Fruit fly (Drosophila melanogaster): ENCODE measurements around the gene CG18302.

The CG18302 gene

DNA sequence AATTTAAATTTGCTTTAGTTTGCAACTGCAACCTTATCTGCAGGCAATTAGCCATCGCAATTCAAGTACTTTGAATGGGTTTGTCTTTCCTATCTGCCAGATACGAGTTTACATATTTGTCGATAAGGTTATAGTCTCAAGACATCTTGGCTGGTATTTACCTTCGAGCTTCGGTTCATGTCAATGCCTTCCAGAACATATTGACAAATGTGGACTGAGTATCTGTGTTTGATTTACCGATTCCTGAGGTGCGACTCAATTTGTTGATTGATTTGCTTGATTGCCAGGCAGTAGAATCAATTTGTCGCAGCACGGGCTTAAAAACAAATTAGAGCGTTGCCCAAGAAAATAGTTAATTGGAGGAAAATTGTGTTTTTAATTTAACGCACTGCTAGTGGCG is 18.7 kb downstream of the CG18302 start:
- TF ChIP-seq Ets96B (tag; optimal IDR thresholded peaks at IDR 0.05) (no peak), vri (GFP tag; optimal IDR thresholded peaks at IDR 0.05) (peak; percentile 24), CG10631 (GFP tag; optimal IDR thresholded peaks at IDR 0.05) (peak; percentile 22), acj6 (GFP tag; optimal IDR thresholded peaks at IDR 0.05) (no peak), Eip78C (GFP tag) (peak; percentile 24), esn (GFP tag; optimal IDR thresholded peaks at IDR 0.05) (peak; percentile 3), ss (GFP tag; optimal IDR thresholded peaks at IDR 0.05) (no peak), fkh (GFP tag; optimal IDR thresholded peaks at IDR 0.05) (peak; percentile 90), eg (GFP tag; IDR thresholded peaks at IDR 0.05) (0 out of 3 replicates have a peak, but pooled peaks have one; percentile 27), lz (GFP tag; optimal IDR thresholded peaks at IDR 0.05) (no peak), CG4318 (GFP tag; optimal IDR thresholded peaks at IDR 0.05) (no peak), CG32006 (GFP tag; optimal IDR thresholded peaks at IDR 0.05) (no peak)

dm6 chr2L:10553692-10554091 is 19.6 kb downstream of the CG18302 start:
- TF ChIP-seq Eip78C (GFP tag) (peak; percentile 41), eg (GFP tag; IDR thresholded peaks at IDR 0.05) (no peak), OdsH (GFP tag; optimal IDR thresholded peaks at IDR 0.05) (no peak), CG11294 (GFP tag; IDR thresholded peaks at IDR 0.05) (no peak), dsx (GFP tag; optimal IDR thresholded peaks at IDR 0.05; ENCODE audit: poor library complexity, severe bottlenecking) (peak; percentile 63), Gug (GFP tag; IDR thresholded peaks at IDR 0.05) (no peak), CG6163 (GFP tag; IDR thresholded peaks at IDR 0.05) (no peak)

DNA sequence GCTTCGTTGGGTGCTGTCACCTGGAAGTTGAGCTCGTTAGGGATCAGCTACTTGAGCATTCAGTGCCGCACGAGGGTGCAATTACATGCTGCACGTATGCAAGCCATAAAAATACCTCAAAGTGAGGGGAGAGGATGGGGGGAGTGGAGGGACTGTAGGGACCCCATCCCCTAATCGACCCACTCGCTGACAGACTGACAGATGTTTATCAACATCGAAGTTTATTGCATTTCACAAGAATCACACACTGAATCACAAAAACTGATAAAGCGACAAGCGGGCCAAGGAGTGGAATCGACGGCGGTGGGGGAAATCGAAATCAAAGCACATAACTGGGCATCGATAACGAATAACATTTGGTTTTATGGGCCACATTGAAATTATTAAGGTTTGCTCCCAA is 20.6 kb downstream of the CG18302 start:
- no peak for TF ChIP-seq CG6276 (GFP tag; optimal IDR thresholded peaks at IDR 0.05)
- peak; percentile 44 for TF ChIP-seq vri (GFP tag; optimal IDR thresholded peaks at IDR 0.05)

DNA sequence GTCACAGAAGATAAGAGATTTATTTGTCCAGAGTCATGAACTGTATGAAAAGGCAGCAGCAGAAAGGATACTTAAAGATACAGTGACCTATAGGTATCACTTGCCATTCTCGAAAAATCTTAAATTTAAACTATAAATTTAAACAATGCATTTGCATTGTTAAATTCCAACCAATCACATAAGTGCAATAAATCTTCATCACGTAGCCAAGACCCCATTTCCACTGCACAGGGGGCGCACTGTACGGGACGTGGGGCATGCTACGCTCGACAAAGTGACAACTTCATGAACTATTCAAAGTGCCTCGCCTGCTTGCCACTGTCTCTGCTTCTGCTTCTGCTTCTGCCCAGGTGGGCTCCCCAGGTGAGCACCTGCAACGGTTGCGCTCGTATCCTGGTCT is 21.1 kb downstream of the CG18302 start:
- TF ChIP-seq Hr39 (GFP tag; optimal IDR thresholded peaks at IDR 0.05) = peak; percentile 2
- TF ChIP-seq CG6163 (GFP tag; IDR thresholded peaks at IDR 0.05) = peak; percentile 50; the same call in 2 of the 3 replicates
- TF ChIP-seq eg (GFP tag; IDR thresholded peaks at IDR 0.05) = peak; percentile 42; the same call in 1 of the 3 replicates
- TF ChIP-seq acj6 (GFP tag; optimal IDR thresholded peaks at IDR 0.05) = peak; percentile 12
- TF ChIP-seq CG8319 (GFP tag; optimal IDR thresholded peaks at IDR 0.05) = no peak

- TF ChIP-seq Sox15 (GFP tag; optimal IDR thresholded peaks at IDR 0.05) (no peak), ss (GFP tag; optimal IDR thresholded peaks at IDR 0.05) (peak in 1 of 2 experiments; percentile 60), OdsH (GFP tag; optimal IDR thresholded peaks at IDR 0.05) (peak; percentile 32), CG6276 (GFP tag; optimal IDR thresholded peaks at IDR 0.05) (no peak), dsx (GFP tag; optimal IDR thresholded peaks at IDR 0.05; ENCODE audit: poor library complexity, severe bottlenecking) (peak; percentile 15), Hr4 (GFP tag; optimal IDR thresholded peaks at IDR 0.05) (no peak), CG6808 (GFP tag; optimal IDR thresholded peaks at IDR 0.05) (peak; percentile 20), CG10669 (GFP tag; optimal IDR thresholded peaks at IDR 0.05) (peak; percentile 41), CG9139 (GFP tag; optimal IDR thresholded peaks at IDR 0.05) (no peak), Hr39 (GFP tag; optimal IDR thresholded peaks at IDR 0.05) (peak; percentile 34), CG6854 (GFP tag; optimal IDR thresholded peaks at IDR 0.05) (no peak), salr (GFP tag; optimal IDR thresholded peaks at IDR 0.05) (no peak), Ets96B (tag; optimal IDR thresholded peaks at IDR 0.05) (peak; percentile 40), Gug (GFP tag; IDR thresholded peaks at IDR 0.05) (0 out of 2 replicates have a peak, but pooled peaks have one; percentile 19), CG11762 (GFP tag; optimal IDR thresholded peaks at IDR 0.05; ENCODE audit: insufficient read depth) (no peak), Eip78C (GFP tag) (peak; percentile 66), CG4318 (GFP tag; optimal IDR thresholded peaks at IDR 0.05) (no peak), fkh (GFP tag; optimal IDR thresholded peaks at IDR 0.05) (no peak), spab (GFP tag; optimal IDR thresholded peaks at IDR 0.05) (peak; percentile 36), eg (GFP tag; IDR thresholded peaks at IDR 0.05) (no peak), vri (GFP tag; optimal IDR thresholded peaks at IDR 0.05) (no peak), CG16779 (tag; optimal IDR thresholded peaks at IDR 0.05) (no peak), Sox102F (GFP tag; optimal IDR thresholded peaks at IDR 0.05) (peak; percentile 5), esn (GFP tag; optimal IDR thresholded peaks at IDR 0.05) (no peak), acj6 (GFP tag; optimal IDR thresholded peaks at IDR 0.05) (peak; percentile 17), Eip93F (GFP tag; optimal IDR thresholded peaks at IDR 0.05) (no peak), lz (GFP tag; optimal IDR thresholded peaks at IDR 0.05) (no peak), CG11902 (GFP tag; optimal IDR thresholded peaks at IDR 0.05) (no peak), Met (GFP tag; optimal IDR thresholded peaks at IDR 0.05) (peak; percentile 39), topi (GFP tag; optimal IDR thresholded peaks at IDR 0.05) (peak; percentile 13), dac (GFP tag; optimal IDR thresholded peaks at IDR 0.05) (no peak), Ets21C (GFP tag; optimal IDR thresholded peaks at IDR 0.05) (no peak), Lpt (GFP tag; optimal IDR thresholded peaks at IDR 0.05) (no peak), CG8319 (GFP tag; optimal IDR thresholded peaks at IDR 0.05) (no peak), svp (GFP tag) (peak; percentile 64), achi (GFP tag; optimal IDR thresholded peaks at IDR 0.05) (peak; percentile 5)
Observed at dm6 chr2L:10565674-10566073, 31.6 kb downstream of the CG18302 start.
